Fruit fly (Drosophila melanogaster): ENCODE results near the gene CG14984.

The CG14984 gene

dm6 chr3L:3952468-3952867 lies at the start of gene CG14984:
Gene CG14984, minus strand, starts transcription at chr3L:3952550.
- TF ChIP-seq h (optimal IDR thresholded peaks at IDR 0.05) (no peak), Sin3A (optimal IDR thresholded peaks at IDR 0.05) (no peak), psq (optimal IDR thresholded peaks at IDR 0.05) (no peak), Myc (optimal IDR thresholded peaks at IDR 0.05) (no peak), ttk (optimal IDR thresholded peaks at IDR 0.05) (no peak), insv (optimal IDR thresholded peaks at IDR 0.05) (no peak)

dm6 chr3L:4001500-4001899 lies 49.1 kb upstream of the CG14984 start:
- TF ChIP-seq insv (optimal IDR thresholded peaks at IDR 0.05) (no peak), Sin3A (optimal IDR thresholded peaks at IDR 0.05) (no peak), psq (optimal IDR thresholded peaks at IDR 0.05) (no peak), ttk (optimal IDR thresholded peaks at IDR 0.05) (no peak), Myc (optimal IDR thresholded peaks at IDR 0.05) (no peak), h (optimal IDR thresholded peaks at IDR 0.05) (no peak)

- no peak for TF ChIP-seq Sin3A (optimal IDR thresholded peaks at IDR 0.05)
- no peak for TF ChIP-seq h (optimal IDR thresholded peaks at IDR 0.05)
- TF ChIP-seq insv (optimal IDR thresholded peaks at IDR 0.05), result no peak
- no peak for TF ChIP-seq Myc (optimal IDR thresholded peaks at IDR 0.05)
- TF ChIP-seq ttk (optimal IDR thresholded peaks at IDR 0.05), result no peak
- TF ChIP-seq psq (optimal IDR thresholded peaks at IDR 0.05), result no peak
Measured at dm6 chr3L:4000711-4001110, 48.4 kb upstream of the CG14984 start.

dm6 chr3L:3995554-3995953 lies 43.2 kb upstream of the CG14984 start:
- TF ChIP-seq psq (optimal IDR thresholded peaks at IDR 0.05) (no peak), Sin3A (optimal IDR thresholded peaks at IDR 0.05) (no peak), insv (optimal IDR thresholded peaks at IDR 0.05) (no peak), ttk (optimal IDR thresholded peaks at IDR 0.05) (no peak), h (optimal IDR thresholded peaks at IDR 0.05) (no peak), Myc (optimal IDR thresholded peaks at IDR 0.05) (no peak)

dm6 chr3L:3983466-3983946 lies 31.2 kb upstream of the CG14984 start, which contains the start of gene scrt:
Gene scrt, plus strand, starts transcription at chr3L:3983896.
- no peak for TF ChIP-seq Sin3A (optimal IDR thresholded peaks at IDR 0.05)
- TF ChIP-seq ttk (optimal IDR thresholded peaks at IDR 0.05), result no peak
- no peak for TF ChIP-seq Myc (optimal IDR thresholded peaks at IDR 0.05)
- no peak for TF ChIP-seq insv (optimal IDR thresholded peaks at IDR 0.05)
- no peak for TF ChIP-seq h (optimal IDR thresholded peaks at IDR 0.05)
- TF ChIP-seq psq (optimal IDR thresholded peaks at IDR 0.05), result no peak

- TF ChIP-seq h (optimal IDR thresholded peaks at IDR 0.05) (no peak), insv (optimal IDR thresholded peaks at IDR 0.05) (no peak), Sin3A (optimal IDR thresholded peaks at IDR 0.05) (no peak), psq (optimal IDR thresholded peaks at IDR 0.05) (no peak), Myc (optimal IDR thresholded peaks at IDR 0.05) (no peak), ttk (optimal IDR thresholded peaks at IDR 0.05) (no peak)
Measured at dm6 chr3L:3980027-3980426, 27.7 kb upstream of the CG14984 start.

dm6 chr3L:3978762-3979516 lies 26.6 kb upstream of the CG14984 start:
- no peak for TF ChIP-seq ttk (optimal IDR thresholded peaks at IDR 0.05)
- no peak for TF ChIP-seq Sin3A (optimal IDR thresholded peaks at IDR 0.05)
- TF ChIP-seq Myc (optimal IDR thresholded peaks at IDR 0.05), result no peak
- TF ChIP-seq h (optimal IDR thresholded peaks at IDR 0.05), result no peak
- TF ChIP-seq psq (optimal IDR thresholded peaks at IDR 0.05), result no peak
- TF ChIP-seq insv (optimal IDR thresholded peaks at IDR 0.05), result no peak

dm6 chr3L:3977622-3978355 lies 25.4 kb upstream of the CG14984 start:
- TF ChIP-seq h (optimal IDR thresholded peaks at IDR 0.05) (no peak), Myc (optimal IDR thresholded peaks at IDR 0.05) (no peak), ttk (optimal IDR thresholded peaks at IDR 0.05) (no peak), psq (optimal IDR thresholded peaks at IDR 0.05) (no peak), insv (optimal IDR thresholded peaks at IDR 0.05) (no peak), Sin3A (optimal IDR thresholded peaks at IDR 0.05) (no peak)

- no peak for TF ChIP-seq Sin3A (optimal IDR thresholded peaks at IDR 0.05)
- TF ChIP-seq ttk (optimal IDR thresholded peaks at IDR 0.05), result no peak
- TF ChIP-seq insv (optimal IDR thresholded peaks at IDR 0.05), result no peak
- TF ChIP-seq psq (optimal IDR thresholded peaks at IDR 0.05), result no peak
- no peak for TF ChIP-seq h (optimal IDR thresholded peaks at IDR 0.05)
Measured at dm6 chr3L:3976438-3976837, 24.1 kb upstream of the CG14984 start.

dm6 chr3L:3972599-3972998 lies 20.2 kb upstream of the CG14984 start, which contains the start of gene CG43915:
Gene CG43915, plus strand, starts transcription at chr3L:3972899.
- no peak for TF ChIP-seq insv (optimal IDR thresholded peaks at IDR 0.05)
- TF ChIP-seq ttk (optimal IDR thresholded peaks at IDR 0.05), result no peak
- no peak for TF ChIP-seq h (optimal IDR thresholded peaks at IDR 0.05)
- no peak for TF ChIP-seq Sin3A (optimal IDR thresholded peaks at IDR 0.05)
- TF ChIP-seq psq (optimal IDR thresholded peaks at IDR 0.05), result no peak
- no peak for TF ChIP-seq Myc (optimal IDR thresholded peaks at IDR 0.05)

dm6 chr3L:3970372-3971031 lies 18.2 kb upstream of the CG14984 start:
- TF ChIP-seq insv (optimal IDR thresholded peaks at IDR 0.05) (no peak), ttk (optimal IDR thresholded peaks at IDR 0.05) (no peak), Sin3A (optimal IDR thresholded peaks at IDR 0.05) (no peak), psq (optimal IDR thresholded peaks at IDR 0.05) (no peak)

dm6 chr3L:3965102-3965501 lies 12.8 kb upstream of the CG14984 start:
- no peak for TF ChIP-seq h (optimal IDR thresholded peaks at IDR 0.05)
- no peak for TF ChIP-seq ttk (optimal IDR thresholded peaks at IDR 0.05)
- TF ChIP-seq Sin3A (optimal IDR thresholded peaks at IDR 0.05), result no peak
- no peak for TF ChIP-seq insv (optimal IDR thresholded peaks at IDR 0.05)
- no peak for TF ChIP-seq Myc (optimal IDR thresholded peaks at IDR 0.05)
- no peak for TF ChIP-seq psq (optimal IDR thresholded peaks at IDR 0.05)

Data from Kc167 (cell line).